Worm (Caenorhabditis elegans) whole organism, L1 larva: ENCODE results near the gene nep-6.
A peak's percentile ranks its signal among the peaks of the same experiment; 100 is the strongest.

Experiments used
- C34B4.2 ChIP-seq: sonication (generic microtip); optimal IDR thresholded peaks from 2 replicates; lab custom pipeline; 2017; ENCODE audit warnings: mild to moderate bottlenecking, missing genetic modification characterization, missing compliant biosample characterization
- blmp-1 ChIP-seq: fragments of 150-350 bp; optimal IDR thresholded peaks from 2 replicates; lab custom pipeline; 2014; ENCODE audit warnings: missing biosample characterization, missing genetic modification characterization
- ceh-63 ChIP-seq: fragments of 200-800 bp; sonication (Bioruptor generic); optimal IDR thresholded peaks from 2 replicates; lab custom pipeline; 2018; ENCODE audit warnings: mild to moderate bottlenecking, missing genetic modification characterization, missing compliant biosample characterization
- ceh-8 ChIP-seq: fragments of 200-800 bp; sonication (Bioruptor generic); optimal IDR thresholded peaks from 2 replicates; lab custom pipeline; 2018; ENCODE audit warnings: mild to moderate bottlenecking, missing genetic modification characterization, moderate library complexity, missing compliant biosample characterization
- ces-1 ChIP-seq: fragments of 150-350 bp; optimal IDR thresholded peaks from 2 replicates; lab custom pipeline; 2014; ENCODE audit warnings: missing biosample characterization, missing genetic modification reagents, missing genetic modification characterization
- dsc-1 ChIP-seq: sonication (generic microtip); optimal IDR thresholded peaks from 2 replicates; lab custom pipeline; 2016; ENCODE audit warnings: mild to moderate bottlenecking, missing genetic modification characterization, missing compliant biosample characterization
- elt-2 ChIP-seq: sonication (generic microtip); optimal IDR thresholded peaks from 2 replicates; lab custom pipeline; 2016; ENCODE audit warnings: missing genetic modification characterization, mild to moderate bottlenecking, inconsistent platforms, missing compliant biosample characterization, missing genetic modification reagents
- ets-5 ChIP-seq: fragments of 200-800 bp; sonication (Bioruptor generic); IDR thresholded peaks from 2 replicates; pipeline ENCODE4 v1.3.6; 2022; ENCODE audit warnings: missing genetic modification characterization, missing compliant biosample characterization
- fkh-10 ChIP-seq: sonication (generic microtip); optimal IDR thresholded peaks from 2 replicates; lab custom pipeline; 2017; ENCODE audit warnings: missing biosample characterization, missing genetic modification reagents, missing genetic modification characterization
- fkh-4 ChIP-seq: sonication (generic microtip); optimal IDR thresholded peaks from 2 replicates; lab custom pipeline; 2016; ENCODE audit warnings: missing compliant biosample characterization, missing genetic modification characterization, borderline replicate concordance
- fkh-8 ChIP-seq: sonication (generic microtip); optimal IDR thresholded peaks from 2 replicates; lab custom pipeline; 2016; ENCODE audit warnings: mild to moderate bottlenecking, missing genetic modification characterization, missing compliant biosample characterization
- hpl-2 ChIP-seq: fragments of 150-350 bp; optimal IDR thresholded peaks from 2 replicates; lab custom pipeline; 2014; ENCODE audit warnings: missing biosample characterization, missing genetic modification reagents, missing genetic modification characterization
- irx-1 ChIP-seq: sonication (generic microtip); optimal IDR thresholded peaks from 2 replicates; lab custom pipeline; 2016; ENCODE audit warnings: missing genetic modification characterization, missing compliant biosample characterization
- isw-1 ChIP-seq: fragments of 200-800 bp; sonication (Bioruptor generic); IDR thresholded peaks from 2 replicates; pipeline ENCODE4 v1.3.6; 2022; ENCODE audit warnings: missing genetic modification characterization, missing compliant biosample characterization
- lin-13 ChIP-seq: fragments of 150-350 bp; optimal IDR thresholded peaks from 2 replicates; lab custom pipeline; 2014; ENCODE audit warnings: missing biosample characterization, missing genetic modification reagents, missing genetic modification characterization
- lin-15B ChIP-seq: fragments of 150-350 bp; sonication (generic microtip); optimal IDR thresholded peaks from 3 replicates; lab custom pipeline; 2014; ENCODE audit warnings: missing biosample characterization, missing genetic modification characterization
- lin-39 ChIP-seq: fragments of 150-350 bp; optimal IDR thresholded peaks from 2 replicates; lab custom pipeline; 2014; ENCODE audit warnings: missing biosample characterization, missing genetic modification reagents, missing genetic modification characterization
- mab-9 ChIP-seq: fragments of 200-800 bp; sonication (Bioruptor generic); IDR thresholded peaks from 2 replicates; pipeline ENCODE4 v1.3.6; 2022; ENCODE audit warnings: missing genetic modification reagents, missing genetic modification characterization, missing compliant biosample characterization
- mdl-1 ChIP-seq, 2 experiments: fragments of 150-350 bp; optimal IDR thresholded peaks; 2 replicates each; lab custom pipeline; 2014 to 2017; ENCODE audit warnings: missing biosample characterization in 2 of 2, missing genetic modification characterization in 2 of 2, inconsistent platforms in 1 of 2
- mef-2 ChIP-seq: fragments of 150-350 bp; optimal IDR thresholded peaks from 2 replicates; lab custom pipeline; 2014; ENCODE audit warnings: missing biosample characterization, missing genetic modification characterization
- mep-1 ChIP-seq: fragments of 150-350 bp; optimal IDR thresholded peaks from 2 replicates; lab custom pipeline; 2014; ENCODE audit warnings: missing biosample characterization, missing genetic modification characterization
- nhr-11 ChIP-seq: fragments of 150-350 bp; optimal IDR thresholded peaks from 2 replicates; lab custom pipeline; 2014; ENCODE audit warnings: missing biosample characterization, missing genetic modification characterization
- nhr-12 ChIP-seq: sonication (generic microtip); optimal IDR thresholded peaks from 2 replicates; lab custom pipeline; 2017; ENCODE audit warnings: missing biosample characterization, missing genetic modification characterization
- nhr-19 ChIP-seq: fragments of 200-800 bp; sonication (Bioruptor generic); conservative IDR thresholded peaks from 2 replicates; pipeline ENCODE4 v1.3.6; 2022; ENCODE audit warnings: missing genetic modification characterization, missing compliant biosample characterization
- nhr-28 ChIP-seq: fragments of 150-350 bp; optimal IDR thresholded peaks from 2 replicates; lab custom pipeline; 2014; ENCODE audit warnings: missing biosample characterization, missing genetic modification characterization
- nhr-71 ChIP-seq: sonication (generic microtip); optimal IDR thresholded peaks from 2 replicates; lab custom pipeline; 2016; ENCODE audit warnings: mild to moderate bottlenecking, missing genetic modification characterization, moderate library complexity, missing compliant biosample characterization
- nhr-85 ChIP-seq: sonication (generic microtip); peaks from one replicate; lab custom pipeline; 2016; ENCODE audit warnings: missing genetic modification characterization, inconsistent platforms, missing compliant biosample characterization
- skn-1 ChIP-seq: fragments of 150-350 bp; optimal IDR thresholded peaks from 2 replicates; lab custom pipeline; 2014; ENCODE audit warnings: missing biosample characterization, missing genetic modification characterization
- snpc-4 ChIP-seq: fragments of 150-350 bp; optimal IDR thresholded peaks from 2 replicates; lab custom pipeline; 2014; ENCODE audit warnings: missing biosample characterization, missing genetic modification characterization
- sptf-1 ChIP-seq: fragments of 150-350 bp; optimal IDR thresholded peaks from 2 replicates; lab custom pipeline; 2014; ENCODE audit warnings: missing biosample characterization, missing genetic modification characterization
- tbx-2 ChIP-seq: sonication (generic microtip); optimal IDR thresholded peaks from 2 replicates; lab custom pipeline; 2016; ENCODE audit warnings: missing genetic modification characterization, missing compliant biosample characterization
- tlp-1 ChIP-seq: fragments of 150-350 bp; optimal IDR thresholded peaks from 2 replicates; lab custom pipeline; 2014; ENCODE audit warnings: missing biosample characterization, missing genetic modification characterization
- unc-62 ChIP-seq: fragments of 150-350 bp; optimal IDR thresholded peaks from 2 replicates; lab custom pipeline; 2014; ENCODE audit warnings: missing biosample characterization, missing genetic modification reagents, missing genetic modification characterization
- unc-98 ChIP-seq: fragments of 200-800 bp; sonication (Bioruptor generic); IDR thresholded peaks from 2 replicates; pipeline ENCODE4 v1.3.6; 2022; ENCODE audit warnings: missing genetic modification characterization, missing compliant biosample characterization
- vab-15 ChIP-seq: sonication (generic microtip); optimal IDR thresholded peaks from 2 replicates; lab custom pipeline; 2017; ENCODE audit warnings: missing genotype, mild to moderate bottlenecking, missing genetic modification characterization, missing compliant biosample characterization
- zag-1 ChIP-seq: fragments of 150-350 bp; optimal IDR thresholded peaks from 2 replicates; lab custom pipeline; 2014; ENCODE audit warnings: missing biosample characterization, missing genetic modification characterization

Gene nep-6

ce11 chrII:3439842-3440640, 23.4 kb downstream of the nep-6 start:
- TF ChIP-seq ets-5 (no peak), hpl-2 (no peak), elt-2 (tag; lab: Kevin White, UChicago) (peak; percentile 86), vab-15 (no peak), unc-62 (no peak), snpc-4 (tag; lab: Kevin White, UChicago) (peak; percentile 59), mdl-1 (tag; optimal IDR thresholded peaks at IDR 0.05; lab: Kevin White, UChicago) (no peak), tlp-1 (tag; lab: Kevin White, UChicago) (peak; percentile 57)
- TF ChIP-seq, all 84 proteins: peak for 3

DNA sequence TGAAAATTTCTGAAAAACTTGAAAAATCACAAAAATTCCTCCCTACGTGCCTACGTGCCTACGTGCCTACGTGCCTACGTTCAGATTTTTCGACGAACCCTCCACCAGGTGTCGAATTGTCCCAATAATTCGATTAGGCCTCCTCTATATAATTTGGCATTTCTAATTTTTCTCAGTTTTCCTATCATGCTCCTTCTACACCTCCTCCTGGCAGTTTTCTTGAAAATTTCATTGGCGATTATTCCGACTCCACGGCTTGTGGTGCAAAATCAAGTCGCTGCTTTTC, 24.0 kb downstream of the nep-6 start, which contains the start of gene C16C8.17:
TSS of gene C16C8.17 (plus strand) at position 187 of the 286 bp plus-strand sequence.
- TF ChIP-seq mab-9 (GFP tag; lab: Robert Waterston, UW) (no peak), zag-1 (tag; lab: Kevin White, UChicago) (no peak), dsc-1 (tag; lab: Kevin White, UChicago) (no peak), nhr-71 (tag; lab: Kevin White, UChicago) (no peak)

- no peak for TF ChIP-seq nhr-19 (GFP tag; lab: Robert Waterston, UW)
- TF ChIP-seq nhr-28 (tag; lab: Kevin White, UChicago): no peak
- TF ChIP-seq skn-1 (tag; lab: Kevin White, UChicago): no peak
- TF ChIP-seq vab-15: no peak
- no peak for TF ChIP-seq snpc-4 (tag; lab: Kevin White, UChicago)
- no peak for TF ChIP-seq nhr-12
- TF ChIP-seq nhr-85 (tag; lab: Kevin White, UChicago): no peak
- no peak for TF ChIP-seq ets-5
- no peak for TF ChIP-seq sptf-1 (tag; lab: Kevin White, UChicago)
- no peak for TF ChIP-seq lin-15B
- TF ChIP-seq fkh-8 (tag; lab: Kevin White, UChicago): no peak
- no peak for TF ChIP-seq unc-62
- no peak for TF ChIP-seq irx-1 (tag; lab: Kevin White, UChicago)
- TF ChIP-seq ces-1 (GFP tag; lab: Kevin White, UChicago): no peak
- no peak for TF ChIP-seq tbx-2 (tag; lab: Kevin White, UChicago)
- TF ChIP-seq lin-13 (GFP tag; lab: Kevin White, UChicago): no peak
- no peak for TF ChIP-seq mep-1
- TF ChIP-seq isw-1 (GFP tag; lab: Robert Waterston, UW): no peak
Observed at ce11 chrII:3441377-3441776, 24.7 kb downstream of the nep-6 start, which contains the start of gene C16C8.27. TSS of gene C16C8.27 (plus strand) at chrII:3441677.

DNA sequence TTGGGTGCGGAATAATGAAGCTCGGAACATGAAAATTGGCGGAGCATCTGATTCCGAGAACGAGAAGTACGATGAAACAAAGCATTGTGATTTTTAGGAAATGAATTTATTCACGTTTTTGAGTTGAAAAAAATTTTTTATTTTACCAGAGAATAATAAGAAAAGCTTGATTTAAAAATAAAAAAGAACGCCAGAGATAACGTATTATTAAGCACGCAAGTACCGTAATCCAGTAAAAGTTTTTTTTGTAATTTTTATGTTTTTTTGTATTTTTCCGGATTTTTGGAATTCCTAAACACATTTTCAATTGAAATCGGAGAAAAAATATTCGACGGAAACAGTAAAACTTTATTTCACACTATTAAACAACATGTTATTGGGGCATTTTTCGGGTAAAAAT, 26.5 kb downstream of the nep-6 start, which contains the start of gene C16C8.22:
TSS of gene C16C8.22 (minus strand) at position 101 of the 400 bp plus-strand sequence.
- TF ChIP-seq elt-2 (tag; lab: Kevin White, UChicago) (no peak), fkh-10 (GFP tag; lab: Kevin White, UChicago) (no peak), hpl-2 (no peak), unc-98 (GFP tag; lab: Robert Waterston, UW) (no peak), ceh-8 (GFP tag; lab: Kevin White, UChicago) (no peak), mep-1 (no peak), mef-2 (tag; lab: Kevin White, UChicago) (no peak), ceh-63 (GFP tag; lab: Kevin White, UChicago) (no peak), nhr-11 (tag; lab: Kevin White, UChicago) (no peak), irx-1 (tag; lab: Kevin White, UChicago) (no peak), C34B4.2 (tag; lab: Kevin White, UChicago) (no peak), snpc-4 (tag; lab: Kevin White, UChicago) (no peak), blmp-1 (tag; lab: Kevin White, UChicago) (no peak)
- TF ChIP-seq, all 84 proteins: peak for 0

ce11 chrII:3444280-3444679, 27.7 kb downstream of the nep-6 start, which contains the start of gene C16C8.4:
TSS of gene C16C8.4 (minus strand) at chrII:3444380.
- no peak for TF ChIP-seq lin-39
- no peak for TF ChIP-seq fkh-4 (tag; lab: Kevin White, UChicago)
- TF ChIP-seq, all 84 proteins: peak for 0
